Worm (Caenorhabditis elegans) whole organism, late embryonic: ENCODE results near the gene fut-6.

Experiments
- C38D4.7 ChIP-seq: fragments of 200-800 bp; sonication (Bioruptor generic); optimal IDR thresholded peaks from 2 replicates; lab custom pipeline; 2018; ENCODE audit warnings: mild to moderate bottlenecking, missing genetic modification characterization, moderate library complexity, missing compliant biosample characterization
- ama-1 ChIP-seq: fragments of 150-350 bp; optimal IDR thresholded peaks from 2 replicates; lab custom pipeline; 2014
- ceh-48 ChIP-seq: sonication (generic microtip); optimal IDR thresholded peaks from 2 replicates; lab custom pipeline; 2016; ENCODE audit warnings: missing genetic modification characterization, inconsistent platforms, missing compliant biosample characterization
- ets-4 ChIP-seq: sonication (generic microtip); optimal IDR thresholded peaks from 2 replicates; lab custom pipeline; 2016; ENCODE audit warnings: missing genetic modification characterization, missing compliant biosample characterization
- fkh-10 ChIP-seq: fragments of 150-350 bp; optimal IDR thresholded peaks from 2 replicates; lab custom pipeline; 2014; ENCODE audit warnings: missing biosample characterization, missing genetic modification reagents, missing genetic modification characterization

DNA sequence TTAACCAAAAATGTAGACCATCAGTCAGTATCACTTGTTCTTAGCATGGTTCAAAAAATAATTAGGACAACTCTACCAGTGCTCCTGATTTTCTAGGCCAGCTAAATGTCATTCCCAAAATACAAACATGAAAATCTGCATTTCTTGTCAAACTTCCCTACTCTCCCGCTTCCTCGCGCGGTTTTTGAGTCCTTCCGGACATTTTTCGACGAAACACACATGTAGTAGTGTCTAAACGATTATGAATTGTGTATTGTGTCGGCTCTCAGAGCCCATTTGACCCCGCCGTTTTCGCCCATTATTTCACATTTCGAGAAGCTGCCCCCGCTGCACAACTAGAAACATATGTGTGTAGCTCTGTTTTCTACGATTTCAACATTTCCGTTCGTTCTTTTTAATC is 29.1 kb downstream of the fut-6 start, which contains the start of gene F35D11.1:
- TF ChIP-seq fkh-10 (GFP tag; lab: Kevin White, UChicago): no peak
- TF ChIP-seq ceh-48 (tag; lab: Kevin White, UChicago): no peak
- no peak for TF ChIP-seq ets-4 (tag; lab: Kevin White, UChicago)
- no peak for TF ChIP-seq C38D4.7 (GFP tag; lab: Kevin White, UChicago)
- TF ChIP-seq ama-1 (lab: Kevin White, UChicago): no peak
